Worm (Caenorhabditis elegans): Measurements from ENCODE around the gene sdn-1.

DNA sequence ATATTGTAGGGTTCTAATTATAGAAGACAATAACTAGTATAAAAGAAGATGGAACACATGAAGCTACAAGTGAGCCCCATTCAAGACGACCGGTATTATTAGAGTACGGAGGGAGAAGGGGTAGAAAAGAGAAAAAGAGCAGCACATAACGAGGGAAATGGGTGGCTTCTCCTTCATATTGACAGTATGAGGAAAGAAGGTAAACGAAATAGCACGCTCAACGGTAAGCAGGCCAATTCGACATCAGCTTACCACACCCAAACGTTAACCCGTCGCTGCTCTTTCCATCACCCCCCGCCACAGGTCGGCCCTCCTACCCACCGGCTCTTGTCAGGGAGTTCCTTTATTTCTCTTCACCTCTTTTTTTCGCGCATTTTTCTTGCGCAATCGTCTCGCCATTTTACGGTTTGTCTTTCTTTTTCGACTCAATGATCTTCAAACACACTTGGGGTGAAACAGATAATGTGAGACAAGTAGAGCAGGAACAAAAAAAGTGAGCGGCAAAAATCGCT is 25.5 kb upstream of the sdn-1 start:
- TF ChIP-seq nhr-11 (tag; optimal IDR thresholded peaks at IDR 0.05) (no peak), ceh-14 (tag; optimal IDR thresholded peaks at IDR 0.05) (no peak), hlh-30 (tag; optimal IDR thresholded peaks at IDR 0.05; ENCODE audit: insufficient read depth) (no peak), fkh-10 (GFP tag; optimal IDR thresholded peaks at IDR 0.05) (no peak), ceh-31 (tag; optimal IDR thresholded peaks at IDR 0.05) (no peak), pha-2 (tag; optimal IDR thresholded peaks at IDR 0.05) (no peak), sox-4 (tag; optimal IDR thresholded peaks at IDR 0.05) (no peak), C08G9.2 (tag; optimal IDR thresholded peaks at IDR 0.05) (no peak), hlh-13 (GFP tag; optimal IDR thresholded peaks at IDR 0.05) (no peak)

Measured in whole organism, late embryonic.